Worm (Caenorhabditis elegans): Measurements from ENCODE around the gene spt-4.

Gene spt-4

ce11 chrIII:53696-54095, 15.9 kb downstream of the spt-4 start:
- TF ChIP-seq lsy-2 (tag; optimal IDR thresholded peaks at IDR 0.05) (no peak), lin-13 (tag; optimal IDR thresholded peaks at IDR 0.05) (no peak), pha-4 (tag; optimal IDR thresholded peaks at IDR 0.05) (no peak), sem-2 (GFP tag; optimal IDR thresholded peaks at IDR 0.05) (no peak), ces-1 (GFP tag; optimal IDR thresholded peaks at IDR 0.05) (no peak), ceh-43 (GFP tag; optimal IDR thresholded peaks at IDR 0.05) (no peak), unc-62 (GFP tag; optimal IDR thresholded peaks at IDR 0.05) (no peak), drap-1 (GFP tag; optimal IDR thresholded peaks at IDR 0.05) (no peak), unc-120 (tag; optimal IDR thresholded peaks at IDR 0.05; ENCODE audit: poor library complexity, severe bottlenecking) (no peak), tbx-8 (GFP tag; optimal IDR thresholded peaks at IDR 0.05) (no peak), nhr-76 (tag; optimal IDR thresholded peaks at IDR 0.05) (no peak), nhr-2 (tag; optimal IDR thresholded peaks at IDR 0.05) (no peak), ham-2 (GFP tag; optimal IDR thresholded peaks at IDR 0.05) (no peak), ceh-83 (GFP tag; optimal IDR thresholded peaks at IDR 0.05) (no peak)

ce11 chrIII:51622-52021, 17.9 kb downstream of the spt-4 start:
- TF ChIP-seq M03D4.4 (tag; optimal IDR thresholded peaks at IDR 0.05) (no peak), nhr-76 (tag; optimal IDR thresholded peaks at IDR 0.05) (no peak), flh-1 (GFP tag; optimal IDR thresholded peaks at IDR 0.05) (no peak), lin-13 (tag; optimal IDR thresholded peaks at IDR 0.05) (no peak), zip-8 (tag; optimal IDR thresholded peaks at IDR 0.05) (no peak), bed-3 (GFP tag; optimal IDR thresholded peaks at IDR 0.05) (no peak), sem-2 (GFP tag; optimal IDR thresholded peaks at IDR 0.05) (no peak), unc-120 (tag; optimal IDR thresholded peaks at IDR 0.05; ENCODE audit: poor library complexity, severe bottlenecking) (no peak), ceh-39 (tag; optimal IDR thresholded peaks at IDR 0.05) (no peak), nhr-12 (tag; optimal IDR thresholded peaks at IDR 0.05) (no peak), lin-32 (GFP tag; optimal IDR thresholded peaks at IDR 0.05) (no peak), ces-1 (GFP tag; optimal IDR thresholded peaks at IDR 0.05) (no peak), unc-62 (GFP tag; optimal IDR thresholded peaks at IDR 0.05) (no peak), drap-1 (GFP tag; optimal IDR thresholded peaks at IDR 0.05) (no peak), nhr-28 (tag; optimal IDR thresholded peaks at IDR 0.05) (no peak), pha-4 (tag; optimal IDR thresholded peaks at IDR 0.05) (no peak), ham-2 (GFP tag; optimal IDR thresholded peaks at IDR 0.05) (no peak)

ce11 chrIII:50418-50817, 19.1 kb downstream of the spt-4 start:
- TF ChIP-seq hlh-1 (tag; optimal IDR thresholded peaks at IDR 0.05) (no peak), ham-2 (GFP tag; optimal IDR thresholded peaks at IDR 0.05) (no peak), zip-8 (tag; optimal IDR thresholded peaks at IDR 0.05) (no peak), nhr-237 (tag; optimal IDR thresholded peaks at IDR 0.05) (no peak), elt-3 (tag; optimal IDR thresholded peaks at IDR 0.05) (no peak), unc-120 (tag; optimal IDR thresholded peaks at IDR 0.05; ENCODE audit: poor library complexity, severe bottlenecking) (no peak), nhr-76 (tag; optimal IDR thresholded peaks at IDR 0.05) (no peak), ztf-11 (tag; optimal IDR thresholded peaks at IDR 0.05) (no peak), mab-5 (tag; optimal IDR thresholded peaks at IDR 0.05) (no peak), ceh-83 (GFP tag; optimal IDR thresholded peaks at IDR 0.05) (no peak), cnd-1 (tag; optimal IDR thresholded peaks at IDR 0.05) (no peak), ces-1 (GFP tag; optimal IDR thresholded peaks at IDR 0.05) (no peak)

- TF ChIP-seq snpc-4 (tag; optimal IDR thresholded peaks at IDR 0.05) = no peak
These were observed 20.5 kb downstream of the spt-4 start for ce11 chrIII:49064-49463.

DNA sequence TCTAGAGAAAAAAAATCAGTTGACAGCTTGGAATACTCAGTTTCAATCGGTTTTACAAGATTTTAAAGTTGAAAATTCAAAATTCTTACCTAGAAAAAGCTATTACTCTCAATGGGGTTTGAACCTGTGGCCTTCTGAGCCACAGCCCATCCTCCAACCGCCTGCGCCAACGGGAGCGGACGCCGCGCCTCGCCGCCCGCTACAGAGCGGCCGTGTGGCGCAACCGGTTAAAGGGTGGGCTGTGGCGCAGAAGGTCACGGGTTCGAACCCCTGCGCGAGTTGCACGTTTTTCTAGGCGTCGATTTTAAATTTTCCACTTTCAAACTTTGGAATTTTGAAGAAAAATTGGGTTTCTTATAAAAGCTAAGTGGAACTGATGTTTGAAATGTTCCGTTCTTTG, 21.2 kb downstream of the spt-4 start:
- TF ChIP-seq drap-1 (GFP tag; optimal IDR thresholded peaks at IDR 0.05) (no peak), hlh-1 (tag; optimal IDR thresholded peaks at IDR 0.05) (no peak), lin-13 (tag; optimal IDR thresholded peaks at IDR 0.05) (no peak), flh-1 (GFP tag; optimal IDR thresholded peaks at IDR 0.05) (no peak)

DNA sequence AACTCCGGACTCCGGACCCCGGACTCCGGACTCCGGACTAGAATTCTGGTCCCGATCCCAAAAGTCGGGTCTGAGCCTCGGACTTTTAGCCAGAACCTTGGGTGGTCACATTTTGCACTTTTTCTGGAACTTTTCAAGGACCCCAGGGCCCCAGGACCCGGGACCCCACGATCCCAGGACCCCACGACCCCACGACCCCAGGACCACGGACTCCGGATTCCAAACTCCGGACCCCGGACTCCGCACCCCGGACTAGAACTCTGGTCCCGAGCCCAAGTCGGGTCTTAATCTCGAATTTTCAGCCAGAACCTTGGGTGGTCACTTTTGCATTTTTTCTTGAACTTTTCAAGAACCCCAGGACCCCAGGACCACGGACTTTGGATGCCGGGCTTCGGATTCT, 26.8 kb downstream of the spt-4 start:
- TF ChIP-seq pha-4 (tag; optimal IDR thresholded peaks at IDR 0.05) (no peak), nhr-76 (tag; optimal IDR thresholded peaks at IDR 0.05) (no peak), ces-1 (GFP tag; optimal IDR thresholded peaks at IDR 0.05) (no peak), mep-1 (tag; optimal IDR thresholded peaks at IDR 0.05) (no peak), flh-1 (GFP tag; optimal IDR thresholded peaks at IDR 0.05) (no peak), M03D4.4 (tag; optimal IDR thresholded peaks at IDR 0.05) (no peak), sptf-1 (tag; optimal IDR thresholded peaks at IDR 0.05) (no peak), unc-62 (GFP tag; optimal IDR thresholded peaks at IDR 0.05) (no peak), elt-3 (tag; optimal IDR thresholded peaks at IDR 0.05) (no peak), unc-120 (tag; optimal IDR thresholded peaks at IDR 0.05; ENCODE audit: poor library complexity, severe bottlenecking) (no peak), nhr-28 (tag; optimal IDR thresholded peaks at IDR 0.05) (no peak), ceh-83 (GFP tag; optimal IDR thresholded peaks at IDR 0.05) (no peak), elt-1 (tag; optimal IDR thresholded peaks at IDR 0.05; ENCODE audit: borderline replicate concordance, insufficient read depth) (no peak), hlh-1 (tag; optimal IDR thresholded peaks at IDR 0.05) (no peak), nhr-2 (tag; optimal IDR thresholded peaks at IDR 0.05) (no peak), cnd-1 (tag; optimal IDR thresholded peaks at IDR 0.05) (no peak), sem-2 (GFP tag; optimal IDR thresholded peaks at IDR 0.05) (no peak)
